Worm (Caenorhabditis elegans) whole organism, L3 larva: ENCODE results near the gene hgap-2.

ENCODE experiments used
- ceh-82 ChIP-seq: fragments of 150-350 bp; optimal IDR thresholded peaks from 2 replicates; lab custom pipeline; 2014; ENCODE audit warnings: missing biosample characterization, missing genetic modification characterization
- fkh-10 ChIP-seq: sonication (generic microtip); optimal IDR thresholded peaks from 2 replicates; lab custom pipeline; 2017; ENCODE audit warnings: missing biosample characterization, missing genetic modification reagents, missing genetic modification characterization
- fos-1 ChIP-seq: fragments of 150-350 bp; optimal IDR thresholded peaks from 2 replicates; lab custom pipeline; 2014; ENCODE audit warnings: missing biosample characterization, missing genetic modification characterization
- hmg-11 ChIP-seq: sonication (generic microtip); optimal IDR thresholded peaks from 2 replicates; lab custom pipeline; 2016; ENCODE audit warnings: missing genetic modification characterization, missing compliant biosample characterization
- lin-15B ChIP-seq: fragments of 150-350 bp; optimal IDR thresholded peaks from 2 replicates; lab custom pipeline; 2014; ENCODE audit warnings: missing biosample characterization, missing genetic modification characterization
- lin-39 ChIP-seq: fragments of 150-350 bp; optimal IDR thresholded peaks from 2 replicates; lab custom pipeline; 2018; ENCODE audit warnings: missing biosample characterization, missing genetic modification reagents, missing genetic modification characterization
- nhr-12 ChIP-seq: fragments of 150-350 bp; optimal IDR thresholded peaks from 2 replicates; lab custom pipeline; 2014; ENCODE audit warnings: missing biosample characterization, missing genetic modification characterization
- nhr-28 ChIP-seq: fragments of 150-350 bp; optimal IDR thresholded peaks from 2 replicates; lab custom pipeline; 2014; ENCODE audit warnings: missing biosample characterization, missing genetic modification characterization
- skn-1 ChIP-seq: fragments of 150-350 bp; optimal IDR thresholded peaks from 2 replicates; lab custom pipeline; 2014; ENCODE audit warnings: missing biosample characterization, missing genetic modification characterization
- unc-39 ChIP-seq: sonication (generic microtip); optimal IDR thresholded peaks from 4 replicates; lab custom pipeline; 2017; ENCODE audit warnings: missing biosample characterization, missing genetic modification characterization

ce11 chrII:8721955-8722524, 37.3 kb upstream of the hgap-2 start, which contains the start of gene trcs-2:
- no peak for TF ChIP-seq unc-39 (tag; lab: Kevin White, UChicago)
- TF ChIP-seq fos-1, result no peak
- no peak for TF ChIP-seq lin-15B (tag; lab: Kevin White, UChicago)
- no peak for TF ChIP-seq lin-39
- TF ChIP-seq fkh-10 (GFP tag; lab: Kevin White, UChicago), result no peak
- TF ChIP-seq nhr-28, result no peak
- TF ChIP-seq skn-1 (tag; lab: Kevin White, UChicago), result no peak
- no peak for TF ChIP-seq nhr-12 (tag; lab: Kevin White, UChicago)
- TF ChIP-seq hmg-11 (tag; lab: Kevin White, UChicago), result no peak
- TF ChIP-seq ceh-82 (tag; lab: Kevin White, UChicago), result no peak
